Worm (Caenorhabditis elegans) whole organism, young adult: ENCODE data around the gene R01H2.2.

Experiments
- C17E4.6 ChIP-seq: fragments of 200-800 bp; sonication (Bioruptor generic); IDR thresholded peaks from 2 replicates; pipeline ENCODE4 v1.3.6; 2022; ENCODE audit warnings: missing genetic modification reagents, missing genetic modification characterization, missing compliant biosample characterization
- dox-1 ChIP-seq: fragments of 200-800 bp; sonication (Bioruptor generic); IDR thresholded peaks from 2 replicates; pipeline ENCODE4 v1.3.6; 2022; ENCODE audit warnings: missing genetic modification reagents, missing genetic modification characterization, missing compliant biosample characterization
- rec-8 ChIP-seq, 2 experiments: sonication (generic microtip); optimal IDR thresholded peaks; 2 replicates each; lab custom pipeline; 2016; ENCODE audit warnings: mild to moderate bottlenecking in 2 of 2, missing genetic modification characterization in 2 of 2, missing genetic modification reagents in 2 of 2, missing genotype in 2 of 2, missing biosample characterization in 1 of 2, missing compliant biosample characterization in 1 of 2, moderate library complexity in 1 of 2
- rpc-1 ChIP-seq, 2 experiments: fragments of 150-350 bp in 1 of 2; sonication (generic microtip) in 1 of 2; optimal IDR thresholded peaks; 2 replicates each; lab custom pipeline; 2014 to 2018; ENCODE audit warnings: missing biosample characterization in 1 of 2, missing genetic modification characterization in 1 of 2, missing genetic modification reagents in 1 of 2, missing genotype in 1 of 2
- snpc-4 ChIP-seq, 5 experiments: fragments of 150-350 bp in 1 of 5; sonication (generic microtip) in 4 of 5; optimal IDR thresholded peaks; 2 replicates each; lab custom pipeline; 2014 to 2018; ENCODE audit warnings: missing genetic modification characterization in 5 of 5, missing biosample characterization in 3 of 5, antibody characterized with exemption in 2 of 5, mild to moderate bottlenecking in 2 of 5, missing compliant biosample characterization in 2 of 5, missing genotype in 2 of 5, moderate library complexity in 2 of 5, missing genetic modification reagents in 1 of 5
- unc-130 ChIP-seq: sonication (generic microtip); optimal IDR thresholded peaks from 2 replicates; lab custom pipeline; 2016; ENCODE audit warnings: missing genetic modification reagents, missing genetic modification characterization, missing compliant biosample characterization
- ztf-3 ChIP-seq: fragments of 200-800 bp; sonication (Bioruptor generic); optimal IDR thresholded peaks from 2 replicates; lab custom pipeline; 2018; ENCODE audit warnings: mild to moderate bottlenecking, missing genetic modification characterization, missing compliant biosample characterization

ce11 chrIII:7078737-7079136, 22.4 kb downstream of the R01H2.2 start, which contains the start of gene ZK418.6:
- TF ChIP-seq unc-130 (GFP tag; lab: Kevin White, UChicago) = no peak
- TF ChIP-seq dox-1 (GFP tag; lab: Robert Waterston, UW) = no peak
- TF ChIP-seq snpc-4 (GFP tag; optimal IDR thresholded peaks at IDR 0.05; lab: Kevin White, UChicago) = no peak
- TF ChIP-seq snpc-4 (tag; optimal IDR thresholded peaks at IDR 0.05; lab: Kevin White, UChicago) = no peak
- no peak for TF ChIP-seq rpc-1 (optimal IDR thresholded peaks at IDR 0.05; lab: Kevin White, UChicago)
- no peak for TF ChIP-seq rpc-1 (tag; optimal IDR thresholded peaks at IDR 0.05; lab: Kevin White, UChicago)
- TF ChIP-seq ztf-3 (GFP tag; lab: Kevin White, UChicago) = no peak
- TF ChIP-seq rec-8 (tag; optimal IDR thresholded peaks at IDR 0.05; lab: Kevin White, UChicago) = no peak
- TF ChIP-seq C17E4.6 (GFP tag; lab: Robert Waterston, UW) = no peak
